Fruit fly (Drosophila melanogaster) whole organism, embryonic: ENCODE results near the gene CG8891.

Experiments
- Abd-B ChIP-seq: fragments of 200-800 bp; sonication (Bioruptor generic); optimal IDR thresholded peaks from 2 replicates; lab custom pipeline; 2018; ENCODE audit warnings: missing biosample characterization, mild to moderate bottlenecking, missing genetic modification characterization, moderate library complexity
- Atf6 ChIP-seq: fragments of 200-800 bp; sonication (Bioruptor generic); IDR thresholded peaks from 2 replicates; pipeline ENCODE4 v1.3.6; 2022; ENCODE audit warnings: missing biosample characterization, missing genetic modification characterization
- B-H2 ChIP-seq: fragments of 200-800 bp; sonication (Bioruptor generic); optimal IDR thresholded peaks from 2 replicates; lab custom pipeline; 2018; ENCODE audit warnings: missing biosample characterization, mild to moderate bottlenecking, missing genetic modification characterization
- CG10209 ChIP-seq: fragments of 200-800 bp; sonication (Bioruptor generic); optimal IDR thresholded peaks from 3 replicates; lab custom pipeline; 2017; ENCODE audit warnings: missing biosample characterization, mild to moderate bottlenecking, missing genetic modification characterization, missing genetic modification reagents
- CG10959 ChIP-seq: fragments of 200-800 bp; sonication (Bioruptor generic); IDR thresholded peaks from 2 replicates; pipeline ENCODE4 v1.3.6; 2022; ENCODE audit warnings: missing biosample characterization, missing genetic modification characterization
- CG12071 ChIP-seq: fragments of 200-800 bp; sonication (Bioruptor generic); optimal IDR thresholded peaks from 3 replicates; lab custom pipeline; 2018; ENCODE audit warnings: missing biosample characterization, mild to moderate bottlenecking, missing genetic modification characterization
- CG1233 ChIP-seq: fragments of 200-800 bp; sonication (Bioruptor generic); optimal IDR thresholded peaks from 4 replicates; lab custom pipeline; 2018; ENCODE audit warnings: missing biosample characterization, mild to moderate bottlenecking, missing genetic modification characterization
- CG14441 ChIP-seq: fragments of 200-800 bp; sonication (Bioruptor generic); IDR thresholded peaks from 2 replicates; pipeline ENCODE4 v1.3.6; 2022; ENCODE audit warnings: missing biosample characterization, missing genetic modification characterization
- CG14667 ChIP-seq: fragments of 200-800 bp; sonication (Bioruptor generic); IDR thresholded peaks from 2 replicates; pipeline ENCODE4 v1.3.6; 2022; ENCODE audit warnings: missing biosample characterization, missing genetic modification characterization
- CG1647 ChIP-seq: fragments of 200-800 bp; sonication (Bioruptor generic); optimal IDR thresholded peaks from 3 replicates; lab custom pipeline; 2016; ENCODE audit warnings: missing biosample characterization, missing genetic modification characterization
- CG17612 ChIP-seq: fragments of 200-800 bp; sonication (Bioruptor generic); IDR thresholded peaks from 2 replicates; pipeline ENCODE4 v1.3.6; 2022; ENCODE audit warnings: missing biosample characterization, missing genetic modification characterization
- CG17829 ChIP-seq: fragments of 200-800 bp; optimal IDR thresholded peaks from 2 replicates; lab custom pipeline; 2019; ENCODE audit warnings: missing biosample characterization, mild to moderate bottlenecking, missing genetic modification characterization, moderate library complexity
- CG18011 ChIP-seq: fragments of 200-800 bp; sonication (Bioruptor generic); optimal IDR thresholded peaks from 2 replicates; lab custom pipeline; 2017; ENCODE audit warnings: missing biosample characterization, missing genetic modification characterization, mild to moderate bottlenecking, moderate library complexity, missing genotype
- CG1832 ChIP-seq: fragments of 200-800 bp; sonication (Bioruptor generic); optimal IDR thresholded peaks from 2 replicates; lab custom pipeline; 2017; ENCODE audit warnings: missing biosample characterization, mild to moderate bottlenecking, missing genetic modification characterization, inconsistent platforms
- CG4424 ChIP-seq: fragments of 200-800 bp; sonication (Bioruptor generic); optimal IDR thresholded peaks from 3 replicates; lab custom pipeline; 2016; ENCODE audit warnings: missing biosample characterization, missing genetic modification characterization
- CG4730 ChIP-seq: fragments of 200-800 bp; sonication (Bioruptor generic); IDR thresholded peaks from 2 replicates; pipeline ENCODE4 v1.3.6; 2022; ENCODE audit warnings: missing biosample characterization, missing genetic modification characterization
- CG6765 ChIP-seq: fragments of 200-800 bp; sonication (Bioruptor generic); optimal IDR thresholded peaks from 3 replicates; lab custom pipeline; 2017; ENCODE audit warnings: missing biosample characterization, mild to moderate bottlenecking, missing genetic modification characterization
- CG8388 ChIP-seq: fragments of 200-800 bp; sonication (Bioruptor generic); optimal IDR thresholded peaks from 2 replicates; lab custom pipeline; 2019; ENCODE audit warnings: missing biosample characterization, mild to moderate bottlenecking, missing genetic modification characterization, moderate library complexity
- CG9817 ChIP-seq: fragments of 200-800 bp; sonication (Bioruptor generic); optimal IDR thresholded peaks from 2 replicates; lab custom pipeline; 2018; ENCODE audit warnings: missing biosample characterization, mild to moderate bottlenecking, missing genetic modification characterization, moderate library complexity
- Deaf1 ChIP-seq: fragments of 200-800 bp; optimal IDR thresholded peaks from 3 replicates; lab custom pipeline; 2019; ENCODE audit warnings: missing biosample characterization, mild to moderate bottlenecking, missing genetic modification characterization, moderate library complexity
- Hmx ChIP-seq: fragments of 200-800 bp; sonication (Bioruptor generic); optimal IDR thresholded peaks from 2 replicates; lab custom pipeline; 2016; ENCODE audit warnings: missing biosample characterization, missing genetic modification characterization
- Hr51 ChIP-seq, 2 experiments: fragments of 200-800 bp; sonication (Bioruptor generic); optimal IDR thresholded peaks; 2 replicates in 1 of 2; 3 replicates in 1 of 2; lab custom pipeline; 2016 to 2018; ENCODE audit warnings: missing biosample characterization in 2 of 2, missing genetic modification characterization in 2 of 2, mild to moderate bottlenecking in 1 of 2, moderate library complexity in 1 of 2
- Meics ChIP-seq: fragments of 200-800 bp; sonication (Bioruptor generic); optimal IDR thresholded peaks from 2 replicates; lab custom pipeline; 2017; ENCODE audit warnings: missing biosample characterization, mild to moderate bottlenecking, missing genetic modification characterization
- Mes4 ChIP-seq: fragments of 200-800 bp; sonication (Bioruptor generic); optimal IDR thresholded peaks from 2 replicates; lab custom pipeline; 2016; ENCODE audit warnings: missing biosample characterization, missing genetic modification characterization
- Myb ChIP-seq: fragments of 200-800 bp; sonication (Bioruptor generic); optimal IDR thresholded peaks from 2 replicates; lab custom pipeline; 2016; ENCODE audit warnings: missing biosample characterization, missing genetic modification characterization
- Neu2 ChIP-seq: fragments of 200-800 bp; sonication (Bioruptor generic); optimal IDR thresholded peaks from 3 replicates; lab custom pipeline; 2016; ENCODE audit warnings: missing biosample characterization, missing genetic modification characterization, borderline replicate concordance
- Optix ChIP-seq: fragments of 200-800 bp; sonication (Bioruptor generic); IDR thresholded peaks from 3 replicates; pipeline ENCODE4 v1.3.6; 2022; ENCODE audit warnings: missing biosample characterization, missing genetic modification characterization
- Taf1 ChIP-seq: fragments of 200-800 bp; sonication (Bioruptor generic); IDR thresholded peaks from 2 replicates; pipeline ENCODE4 v1.3.6; 2022; ENCODE audit warnings: missing biosample characterization, missing genetic modification characterization
- amos ChIP-seq: fragments of 200-800 bp; sonication (Bioruptor generic); IDR thresholded peaks from 2 replicates; pipeline ENCODE4 v1.3.6; 2022; ENCODE audit warnings: missing biosample characterization, missing genetic modification characterization; ENCODE audit not compliant: partially characterized antibody
- bbx ChIP-seq: fragments of 200-800 bp; sonication (Bioruptor generic); IDR thresholded peaks from 2 replicates; pipeline ENCODE4 v1.3.6; 2022; ENCODE audit warnings: missing biosample characterization, missing genetic modification characterization; ENCODE audit not compliant: partially characterized antibody
- chif ChIP-seq, 2 experiments: fragments of 200-800 bp; sonication (Bioruptor generic); optimal IDR thresholded peaks; 3 replicates each; lab custom pipeline; 2016; ENCODE audit warnings: missing biosample characterization in 2 of 2, missing genetic modification characterization in 2 of 2
- da ChIP-seq: fragments of 200-800 bp; sonication (Bioruptor generic); optimal IDR thresholded peaks from 2 replicates; lab custom pipeline; 2016; ENCODE audit warnings: missing biosample characterization, missing genetic modification characterization
- dmrt99B ChIP-seq: fragments of 200-800 bp; sonication (Bioruptor generic); optimal IDR thresholded peaks from 2 replicates; lab custom pipeline; 2018; ENCODE audit warnings: missing biosample characterization, mild to moderate bottlenecking, missing genetic modification characterization, moderate library complexity
- dysf ChIP-seq: fragments of 200-800 bp; sonication (Bioruptor generic); IDR thresholded peaks from 3 replicates; pipeline ENCODE4 v1.3.6; 2022; ENCODE audit warnings: missing biosample characterization, missing genetic modification characterization
- emc ChIP-seq: fragments of 200-800 bp; sonication (Bioruptor generic); optimal IDR thresholded peaks from 2 replicates; lab custom pipeline; 2016; ENCODE audit warnings: missing biosample characterization, missing genetic modification characterization
- gce ChIP-seq: fragments of 200-800 bp; sonication (Bioruptor generic); IDR thresholded peaks from 3 replicates; pipeline ENCODE4 v1.3.6; 2022; ENCODE audit warnings: missing biosample characterization, missing genetic modification characterization
- gfzf ChIP-seq: fragments of 200-800 bp; sonication (Bioruptor generic); optimal IDR thresholded peaks from 2 replicates; lab custom pipeline; 2016; ENCODE audit warnings: missing biosample characterization, mild to moderate bottlenecking, missing genetic modification characterization, moderate library complexity
- kni ChIP-seq: fragments of 200-800 bp; sonication (Bioruptor generic); optimal IDR thresholded peaks from 3 replicates; lab custom pipeline; 2017; ENCODE audit warnings: mild to moderate bottlenecking, missing biosample characterization, missing genetic modification reagents, missing genetic modification characterization
- lbe ChIP-seq: fragments of 200-800 bp; sonication (Bioruptor generic); optimal IDR thresholded peaks from 2 replicates; lab custom pipeline; 2016; ENCODE audit warnings: missing biosample characterization, mild to moderate bottlenecking, missing genetic modification characterization
- ro ChIP-seq: fragments of 200-800 bp; sonication (Bioruptor generic); IDR thresholded peaks from 2 replicates; pipeline ENCODE4 v1.3.6; 2022; ENCODE audit warnings: missing biosample characterization, missing genetic modification characterization
- run ChIP-seq: fragments of 200-800 bp; sonication (Bioruptor generic); optimal IDR thresholded peaks from 3 replicates; lab custom pipeline; 2018; ENCODE audit warnings: missing biosample characterization, mild to moderate bottlenecking, missing genetic modification characterization
- sna ChIP-seq: fragments of 200-800 bp; sonication (Bioruptor generic); IDR thresholded peaks from 2 replicates; pipeline ENCODE4 v1.3.6; 2022; ENCODE audit warnings: missing biosample characterization, missing genetic modification characterization; ENCODE audit not compliant: partially characterized antibody
- ssp ChIP-seq: fragments of 200-800 bp; sonication (Bioruptor generic); IDR thresholded peaks from 2 replicates; pipeline ENCODE4 v1.3.6; 2022; ENCODE audit warnings: missing biosample characterization, missing genetic modification characterization
- tgo ChIP-seq: fragments of 200-800 bp; sonication (Bioruptor generic); IDR thresholded peaks from 3 replicates; pipeline ENCODE4 v1.3.6; 2022; ENCODE audit warnings: missing biosample characterization, missing genetic modification characterization
- tin ChIP-seq: fragments of 200-800 bp; sonication (Bioruptor generic); optimal IDR thresholded peaks from 3 replicates; lab custom pipeline; 2016; ENCODE audit warnings: missing biosample characterization, missing genetic modification characterization
- tup ChIP-seq: fragments of 200-800 bp; sonication (Bioruptor generic); optimal IDR thresholded peaks from 2 replicates; lab custom pipeline; 2016; ENCODE audit warnings: missing biosample characterization, mild to moderate bottlenecking, missing genetic modification characterization, moderate library complexity
- wdn ChIP-seq: fragments of 200-800 bp; sonication (Bioruptor generic); IDR thresholded peaks from 2 replicates; pipeline ENCODE4 v1.3.6; 2022; ENCODE audit warnings: missing biosample characterization, missing genetic modification characterization
- z ChIP-seq: fragments of 200-800 bp; sonication (Bioruptor generic); IDR thresholded peaks from 3 replicates; pipeline ENCODE4 v1.3.6; 2022; ENCODE audit warnings: missing biosample characterization, missing genetic modification characterization
- zf30C ChIP-seq: fragments of 200-800 bp; sonication (Bioruptor generic); optimal IDR thresholded peaks from 3 replicates; lab custom pipeline; 2018; ENCODE audit warnings: missing biosample characterization, mild to moderate bottlenecking, missing genetic modification characterization

CG8891 gene

dm6 chr2L:4999389-5000032, 20.3 kb upstream of the CG8891 start (continued):
- TF ChIP-seq Deaf1 (tag; lab: Kevin White, UChicago) (peak; percentile 41), amos (GFP tag; lab: Robert Waterston, UW) (no peak), CG9817 (peak; percentile 65), zf30C (GFP tag; lab: Kevin White, UChicago) (no peak), CG6765 (GFP tag; lab: Kevin White, UChicago) (peak; percentile 1), CG1233 (GFP tag; lab: Kevin White, UChicago) (peak; percentile 16), CG1832 (GFP tag; lab: Kevin White, UChicago) (no peak), CG8388 (GFP tag; lab: Kevin White, UChicago) (peak; percentile 51), Meics (GFP tag; lab: Kevin White, UChicago) (peak; percentile 61), tin (GFP tag; lab: Kevin White, UChicago) (peak; percentile 69), CG4730 (GFP tag; lab: Robert Waterston, UW) (peak; percentile 49; the same call in 1 of the 2 replicates), z (GFP tag; lab: Robert Waterston, UW) (no peak), tup (GFP tag; lab: Kevin White, UChicago) (peak; percentile 42), gfzf (GFP tag; lab: Kevin White, UChicago) (no peak), CG4424 (GFP tag; lab: Kevin White, UChicago) (peak; percentile 61), Hr51 (GFP tag; optimal IDR thresholded peaks at IDR 0.05; lab: Kevin White, UChicago) (peak; percentile 36 to 64), run (no peak), wdn (GFP tag; lab: Robert Waterston, UW) (0 out of 2 replicates have a peak, but pooled peaks have one; percentile 56), kni (GFP tag; lab: Kevin White, UChicago) (no peak), B-H2 (GFP tag; lab: Kevin White, UChicago) (peak; percentile 13), bbx (GFP tag; lab: Robert Waterston, UW) (no peak), CG10959 (peak; percentile 67), lbe (no peak), Abd-B (GFP tag; lab: Kevin White, UChicago) (no peak), Myb (GFP tag; lab: Kevin White, UChicago) (peak; percentile 30), dmrt99B (tag; lab: Kevin White, UChicago) (peak; percentile 71), Optix (GFP tag; lab: Robert Waterston, UW) (peak; percentile 64; the same call in 2 of the 3 replicates), CG12071 (GFP tag; lab: Kevin White, UChicago) (peak; percentile 70), Mes4 (GFP tag; lab: Kevin White, UChicago) (peak; percentile 56), gce (peak; percentile 37; the same call in 2 of the 3 replicates), Neu2 (GFP tag; lab: Kevin White, UChicago) (no peak), ssp (peak; percentile 44; the same call in 1 of the 2 replicates), sna (GFP tag; lab: Robert Waterston, UW) (no peak), da (GFP tag; lab: Kevin White, UChicago) (no peak), CG1647 (GFP tag; lab: Kevin White, UChicago) (peak; percentile 36), ro (GFP tag; lab: Robert Waterston, UW) (no peak), Atf6 (GFP tag; lab: Robert Waterston, UW) (peak; percentile 70; the same call in 1 of the 2 replicates), CG17612 (GFP tag; lab: Robert Waterston, UW) (peak; percentile 80), CG17829 (tag; lab: Kevin White, UChicago) (peak; percentile 30), Hmx (GFP tag; lab: Kevin White, UChicago) (peak; percentile 26), tgo (GFP tag; lab: Robert Waterston, UW) (peak; percentile 73), chif (GFP tag; optimal IDR thresholded peaks at IDR 0.05; lab: Kevin White, UChicago) (peak; percentile 50 to 67), CG18011 (no peak), dysf (GFP tag; lab: Robert Waterston, UW) (peak; percentile 83), CG14441 (GFP tag; lab: Robert Waterston, UW) (peak; percentile 78), emc (peak; percentile 39), Taf1 (GFP tag; lab: Robert Waterston, UW) (peak; percentile 68), CG14667 (GFP tag; lab: Robert Waterston, UW) (peak; percentile 65), CG10209 (GFP tag; lab: Kevin White, UChicago) (peak; percentile 72)
